Fruit fly (Drosophila melanogaster): Measurements from ENCODE around the gene CG42587.

CG42587 gene

dm6 chr2L:14745068-14745467 is at the start of gene CG42587:
Gene CG42587 (minus strand): TSS chr2L:14745210.
- TF ChIP-seq br (GFP tag; optimal IDR thresholded peaks at IDR 0.05) (no peak), Abd-B (GFP tag; optimal IDR thresholded peaks at IDR 0.05) (no peak), brk (GFP tag; optimal IDR thresholded peaks at IDR 0.05) (no peak), sage (GFP tag; optimal IDR thresholded peaks at IDR 0.05) (no peak), ey (GFP tag; optimal IDR thresholded peaks at IDR 0.05) (peak; percentile 29), dl (GFP tag; optimal IDR thresholded peaks at IDR 0.05; ENCODE audit: insufficient read depth in 1 of 2, partially characterized antibody in 2 of 2) (no peak), h (GFP tag; optimal IDR thresholded peaks at IDR 0.05) (peak; percentile 25), Jra (GFP tag; optimal IDR thresholded peaks at IDR 0.05) (no peak), Vsx2 (GFP tag; optimal IDR thresholded peaks at IDR 0.05; ENCODE audit: partially characterized antibody) (no peak), sv (GFP tag; optimal IDR thresholded peaks at IDR 0.05) (no peak), Hnf4 (GFP tag; optimal IDR thresholded peaks at IDR 0.05) (peak; percentile 9), psq (GFP tag; optimal IDR thresholded peaks at IDR 0.05) (peak; percentile 1), usp (GFP tag; optimal IDR thresholded peaks at IDR 0.05) (no peak), Sp1 (GFP tag; optimal IDR thresholded peaks at IDR 0.05) (no peak), GATAd (GFP tag; optimal IDR thresholded peaks at IDR 0.05) (no peak), tai (GFP tag; optimal IDR thresholded peaks at IDR 0.05) (no peak), fru (GFP tag; optimal IDR thresholded peaks at IDR 0.05) (peak; percentile 21), foxo (GFP tag; optimal IDR thresholded peaks at IDR 0.05) (no peak), OdsH (GFP tag; optimal IDR thresholded peaks at IDR 0.05) (peak; percentile 20), Hr78 (GFP tag; optimal IDR thresholded peaks at IDR 0.05) (no peak), jim (GFP tag; optimal IDR thresholded peaks at IDR 0.05) (no peak), CG9705 (GFP tag; optimal IDR thresholded peaks at IDR 0.05) (no peak), woc (GFP tag; optimal IDR thresholded peaks at IDR 0.05) (no peak), Rel (GFP tag; optimal IDR thresholded peaks at IDR 0.05) (no peak), Rel (tag; optimal IDR thresholded peaks at IDR 0.05) (peak; percentile 64), Mio (GFP tag; optimal IDR thresholded peaks at IDR 0.05) (no peak), CG32264 (GFP tag; optimal IDR thresholded peaks at IDR 0.05) (no peak), rgr (GFP tag; optimal IDR thresholded peaks at IDR 0.05) (peak; percentile 47), Hr83 (GFP tag; optimal IDR thresholded peaks at IDR 0.05; ENCODE audit: poor library complexity, severe bottlenecking) (no peak), dsf (GFP tag; optimal IDR thresholded peaks at IDR 0.05; ENCODE audit: borderline replicate concordance) (no peak), Dfd (GFP tag; optimal IDR thresholded peaks at IDR 0.05) (no peak), CrebA (GFP tag; optimal IDR thresholded peaks at IDR 0.05; ENCODE audit: borderline replicate concordance) (no peak), Myc (optimal IDR thresholded peaks at IDR 0.05) (no peak), pan (optimal IDR thresholded peaks at IDR 0.05) (no peak), HLH106 (tag; optimal IDR thresholded peaks at IDR 0.05) (no peak), Dif (GFP tag; optimal IDR thresholded peaks at IDR 0.05; ENCODE audit: partially characterized antibody) (no peak), N (GFP tag; optimal IDR thresholded peaks at IDR 0.05) (no peak), lola (GFP tag; optimal IDR thresholded peaks at IDR 0.05) (no peak), dmrt93B (GFP tag; optimal IDR thresholded peaks at IDR 0.05) (no peak)

DNA sequence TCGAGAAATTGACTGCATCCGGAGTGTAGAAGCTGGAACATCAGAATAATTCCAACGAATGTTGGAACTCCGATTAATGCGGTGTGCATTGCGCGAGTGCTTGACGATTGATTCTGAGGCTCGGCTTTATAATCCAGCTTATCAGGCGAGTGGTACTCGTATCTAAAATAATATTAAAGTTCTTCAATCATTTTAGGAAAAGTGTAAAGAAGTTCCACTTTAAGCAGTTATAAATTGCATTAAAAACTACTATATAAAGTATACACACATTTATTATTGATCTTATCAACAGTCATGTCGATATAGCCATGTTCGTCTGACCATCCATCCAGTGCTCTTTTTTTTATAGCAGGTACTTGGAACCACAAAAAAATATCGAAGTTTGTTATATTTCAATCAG is 39.5 kb upstream of the CG42587 start, which contains the start of gene CG18636:
TSS of gene CG18636 (minus strand) at position 101 of the 400 bp plus-strand sequence.
- TF ChIP-seq usp (GFP tag; optimal IDR thresholded peaks at IDR 0.05) (no peak), ey (GFP tag; optimal IDR thresholded peaks at IDR 0.05) (no peak), dl (GFP tag; optimal IDR thresholded peaks at IDR 0.05; ENCODE audit: insufficient read depth in 1 of 2, partially characterized antibody in 2 of 2) (no peak), Myc (optimal IDR thresholded peaks at IDR 0.05) (no peak), Rel (GFP tag; optimal IDR thresholded peaks at IDR 0.05) (no peak), Rel (tag; optimal IDR thresholded peaks at IDR 0.05) (no peak), OdsH (GFP tag; optimal IDR thresholded peaks at IDR 0.05) (no peak), dmrt93B (GFP tag; optimal IDR thresholded peaks at IDR 0.05) (no peak), Vsx2 (GFP tag; optimal IDR thresholded peaks at IDR 0.05; ENCODE audit: partially characterized antibody) (no peak), tai (GFP tag; optimal IDR thresholded peaks at IDR 0.05) (no peak), sv (GFP tag; optimal IDR thresholded peaks at IDR 0.05) (no peak)

DNA sequence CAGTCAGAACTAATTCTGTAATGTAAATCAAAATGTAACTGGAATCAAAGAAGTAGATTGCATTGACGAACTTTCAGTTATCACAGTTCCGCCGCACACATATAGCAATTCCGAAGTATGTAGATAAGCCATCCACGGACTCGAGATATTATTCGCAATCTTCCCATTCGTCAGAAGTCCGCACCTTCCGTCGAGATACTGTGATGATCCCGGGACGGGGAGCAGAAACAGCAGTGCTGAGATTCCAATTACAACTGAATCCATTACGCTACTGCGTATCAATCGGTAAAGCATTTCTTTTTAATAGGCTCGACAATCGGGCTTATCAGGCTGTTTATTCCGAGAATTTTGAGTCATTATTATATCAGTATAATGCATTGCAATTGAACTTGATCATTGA is 29.7 kb upstream of the CG42587 start, which contains the start of gene CG4650:
TSS of gene CG4650 (minus strand) at position 269 of the 400 bp plus-strand sequence.
- TF ChIP-seq sv (GFP tag; optimal IDR thresholded peaks at IDR 0.05) = no peak
- TF ChIP-seq Abd-B (GFP tag; optimal IDR thresholded peaks at IDR 0.05) = no peak
- no peak for TF ChIP-seq OdsH (GFP tag; optimal IDR thresholded peaks at IDR 0.05)
- TF ChIP-seq Hnf4 (GFP tag; optimal IDR thresholded peaks at IDR 0.05) = no peak
- no peak for TF ChIP-seq foxo (GFP tag; optimal IDR thresholded peaks at IDR 0.05)
- TF ChIP-seq CrebA (GFP tag; optimal IDR thresholded peaks at IDR 0.05; ENCODE audit: borderline replicate concordance) = no peak
- TF ChIP-seq N (GFP tag; optimal IDR thresholded peaks at IDR 0.05) = no peak
- no peak for TF ChIP-seq HLH106 (tag; optimal IDR thresholded peaks at IDR 0.05)
- no peak for TF ChIP-seq brk (GFP tag; optimal IDR thresholded peaks at IDR 0.05)
- no peak for TF ChIP-seq CG9705 (GFP tag; optimal IDR thresholded peaks at IDR 0.05)
- no peak for TF ChIP-seq ey (GFP tag; optimal IDR thresholded peaks at IDR 0.05)
- TF ChIP-seq Hr78 (GFP tag; optimal IDR thresholded peaks at IDR 0.05) = no peak
